Worm (Caenorhabditis elegans): ENCODE results near the gene F53F8.3.

The F53F8.3 gene

DNA sequence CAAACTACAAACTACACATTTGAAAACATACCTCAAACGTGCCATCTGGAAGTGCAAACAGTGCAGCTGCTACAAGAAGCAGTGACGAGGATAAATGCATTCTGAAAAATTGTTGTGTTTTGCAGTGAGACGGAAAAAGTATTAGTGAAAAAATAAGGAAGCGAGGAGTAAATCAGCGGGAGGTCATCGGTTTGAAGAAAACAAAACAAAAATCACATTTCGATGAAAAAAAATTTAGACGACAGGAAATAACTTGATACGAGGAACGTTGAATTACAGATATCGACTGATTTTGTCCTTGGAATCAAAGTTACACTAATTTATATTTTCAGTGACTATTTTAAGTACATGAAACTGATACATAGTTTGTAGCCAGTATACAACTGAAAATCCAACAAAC lies 2.3 kb upstream of the F53F8.3 start, which contains the start of gene F53F8.4:
TSS of gene F53F8.4 (minus strand) at position 101 of the 400 bp plus-strand sequence.
- no peak for TF ChIP-seq med-1 (GFP tag; optimal IDR thresholded peaks at IDR 0.05; ENCODE audit: insufficient read depth)
- no peak for TF ChIP-seq ztf-29 (GFP tag; IDR thresholded peaks at IDR 0.05)
- TF ChIP-seq ref-1 (GFP tag; conservative IDR thresholded peaks at IDR 0.05) = no peak
- TF ChIP-seq T22C8.4 (GFP tag; IDR thresholded peaks at IDR 0.05) = no peak
- no peak for TF ChIP-seq cog-1 (tag; optimal IDR thresholded peaks at IDR 0.05)
- TF ChIP-seq ztf-23 (GFP tag; IDR thresholded peaks at IDR 0.05) = no peak
- TF ChIP-seq klf-2 (GFP tag; conservative IDR thresholded peaks at IDR 0.05) = no peak
- TF ChIP-seq flt-1 (GFP tag; IDR thresholded peaks at IDR 0.05) = no peak
- TF ChIP-seq tab-1 (GFP tag; IDR thresholded peaks at IDR 0.05) = no peak

ce11 chrV:20685383-20685782 lies 3.9 kb downstream of the F53F8.3 start, which contains the start of gene klf-2:
Gene klf-2 (plus strand): TSS chrV:20685683.
- TF ChIP-seq klf-2 (GFP tag; conservative IDR thresholded peaks at IDR 0.05) (no peak), ztf-23 (GFP tag; IDR thresholded peaks at IDR 0.05) (no peak)

DNA sequence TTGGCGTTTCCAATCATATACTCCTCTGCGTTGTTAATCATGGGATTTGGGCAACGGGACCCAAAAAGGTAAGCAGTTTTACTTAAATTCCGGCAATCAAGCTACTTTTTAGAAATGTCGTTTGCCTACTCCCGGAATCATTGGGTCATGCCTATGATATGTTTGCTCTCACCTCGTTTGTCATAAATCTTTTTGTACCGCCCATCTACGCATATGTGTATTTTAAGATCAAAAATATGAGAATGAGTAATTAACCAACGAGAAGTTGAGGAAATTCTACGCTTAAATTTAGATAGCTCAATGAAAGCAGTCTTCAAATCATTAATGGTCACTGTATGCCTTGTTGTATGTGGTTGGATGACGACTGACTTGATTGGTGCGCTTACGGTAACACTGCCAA lies 7.0 kb downstream of the F53F8.3 start:
- no peak for TF ChIP-seq ztf-23 (GFP tag; IDR thresholded peaks at IDR 0.05)
- TF ChIP-seq klf-2 (GFP tag; conservative IDR thresholded peaks at IDR 0.05) = no peak
- no peak for TF ChIP-seq tab-1 (GFP tag; IDR thresholded peaks at IDR 0.05)
- no peak for TF ChIP-seq flt-1 (GFP tag; IDR thresholded peaks at IDR 0.05)
- no peak for TF ChIP-seq T22C8.4 (GFP tag; IDR thresholded peaks at IDR 0.05)
- TF ChIP-seq med-1 (GFP tag; optimal IDR thresholded peaks at IDR 0.05; ENCODE audit: insufficient read depth) = no peak
- no peak for TF ChIP-seq cog-1 (tag; optimal IDR thresholded peaks at IDR 0.05)
- no peak for TF ChIP-seq ref-1 (GFP tag; conservative IDR thresholded peaks at IDR 0.05)
- no peak for TF ChIP-seq ztf-29 (GFP tag; IDR thresholded peaks at IDR 0.05)

DNA sequence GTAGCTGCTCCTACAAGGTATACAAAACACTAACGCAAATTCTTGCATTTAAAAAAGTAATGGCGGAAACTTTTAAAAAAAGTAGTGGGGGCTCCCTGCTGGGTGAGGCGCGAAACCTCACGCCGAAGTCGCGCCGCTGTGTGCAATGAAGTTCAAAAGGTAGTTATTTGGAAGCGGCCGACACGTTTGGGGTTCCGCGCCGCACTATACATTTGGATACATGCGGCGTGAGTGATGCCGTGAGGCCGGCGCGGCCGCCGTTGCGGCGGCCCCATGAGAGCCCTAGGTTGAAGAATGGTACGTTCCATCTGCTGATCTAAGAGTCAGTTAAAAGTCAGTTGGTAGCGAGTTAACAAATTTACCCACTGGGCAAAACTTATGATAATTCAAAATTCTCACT lies 7.5 kb downstream of the F53F8.3 start:
- TF ChIP-seq T22C8.4 (GFP tag; IDR thresholded peaks at IDR 0.05) (no peak), flt-1 (GFP tag; IDR thresholded peaks at IDR 0.05) (no peak), cog-1 (tag; optimal IDR thresholded peaks at IDR 0.05) (no peak), ref-1 (GFP tag; conservative IDR thresholded peaks at IDR 0.05) (no peak), ztf-23 (GFP tag; IDR thresholded peaks at IDR 0.05) (no peak), tab-1 (GFP tag; IDR thresholded peaks at IDR 0.05) (no peak)

- no peak for TF ChIP-seq ztf-23 (GFP tag; IDR thresholded peaks at IDR 0.05)
- TF ChIP-seq T22C8.4 (GFP tag; IDR thresholded peaks at IDR 0.05) = no peak
- no peak for TF ChIP-seq cog-1 (tag; optimal IDR thresholded peaks at IDR 0.05)
- TF ChIP-seq klf-2 (GFP tag; conservative IDR thresholded peaks at IDR 0.05) = no peak
- no peak for TF ChIP-seq flt-1 (GFP tag; IDR thresholded peaks at IDR 0.05)
- TF ChIP-seq med-1 (GFP tag; optimal IDR thresholded peaks at IDR 0.05; ENCODE audit: insufficient read depth) = no peak
- TF ChIP-seq tab-1 (GFP tag; IDR thresholded peaks at IDR 0.05) = no peak
- TF ChIP-seq ref-1 (GFP tag; conservative IDR thresholded peaks at IDR 0.05) = no peak
- no peak for TF ChIP-seq ztf-29 (GFP tag; IDR thresholded peaks at IDR 0.05)
These were observed 8.2 kb downstream of the F53F8.3 start, which contains the start of gene srsx-35 for ce11 chrV:20681120-20681519. Gene srsx-35 (plus strand): TSS chrV:20681420.

DNA sequence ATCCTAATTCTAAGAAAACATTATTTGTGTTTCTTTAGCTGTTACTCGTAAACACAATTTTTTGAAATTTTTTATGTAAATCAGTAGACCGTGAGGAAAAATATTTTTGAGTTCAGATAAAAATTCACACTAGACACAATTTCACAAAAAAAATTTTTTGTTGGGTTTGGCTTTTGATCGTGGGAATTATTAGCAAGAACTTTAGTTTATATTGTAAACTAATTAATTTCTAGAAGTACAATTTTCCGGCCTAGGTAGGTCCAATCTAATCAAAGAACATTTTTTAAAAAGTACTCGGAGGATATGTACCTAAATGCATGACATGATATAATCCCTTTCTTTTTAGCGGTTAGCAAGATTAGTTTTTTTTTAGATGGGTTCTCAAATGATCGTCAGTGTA lies 9.1 kb downstream of the F53F8.3 start:
- TF ChIP-seq cog-1 (tag; optimal IDR thresholded peaks at IDR 0.05) (no peak), ztf-23 (GFP tag; IDR thresholded peaks at IDR 0.05) (no peak), flt-1 (GFP tag; IDR thresholded peaks at IDR 0.05) (no peak), ref-1 (GFP tag; conservative IDR thresholded peaks at IDR 0.05) (no peak), med-1 (GFP tag; optimal IDR thresholded peaks at IDR 0.05; ENCODE audit: insufficient read depth) (no peak), klf-2 (GFP tag; conservative IDR thresholded peaks at IDR 0.05) (no peak), ztf-29 (GFP tag; IDR thresholded peaks at IDR 0.05) (no peak), T22C8.4 (GFP tag; IDR thresholded peaks at IDR 0.05) (no peak), tab-1 (GFP tag; IDR thresholded peaks at IDR 0.05) (no peak)

DNA sequence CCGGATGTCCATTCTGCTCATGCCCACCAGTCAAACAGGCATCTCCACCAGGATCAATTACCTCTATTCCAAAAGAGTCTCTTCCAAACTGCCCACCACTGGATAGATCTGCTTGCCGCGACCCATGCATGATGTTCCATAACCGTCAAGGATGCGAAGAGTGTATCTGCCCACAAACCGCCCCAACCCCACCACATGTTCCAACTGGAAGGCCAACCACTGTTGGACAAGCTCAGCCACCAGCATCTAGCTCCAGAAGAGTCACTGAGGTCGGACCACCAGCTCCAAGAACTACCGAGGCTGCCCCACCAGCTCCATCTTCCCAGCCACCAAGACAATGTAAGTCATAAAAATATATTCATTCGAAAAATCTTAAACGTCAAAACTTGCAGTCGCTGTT lies 18.7 kb downstream of the F53F8.3 start:
- TF ChIP-seq ztf-29 (GFP tag; IDR thresholded peaks at IDR 0.05) = no peak
- no peak for TF ChIP-seq klf-2 (GFP tag; conservative IDR thresholded peaks at IDR 0.05)
- TF ChIP-seq T22C8.4 (GFP tag; IDR thresholded peaks at IDR 0.05) = no peak
- no peak for TF ChIP-seq flt-1 (GFP tag; IDR thresholded peaks at IDR 0.05)
- TF ChIP-seq med-1 (GFP tag; optimal IDR thresholded peaks at IDR 0.05; ENCODE audit: insufficient read depth) = no peak
- TF ChIP-seq tab-1 (GFP tag; IDR thresholded peaks at IDR 0.05) = no peak
- TF ChIP-seq ztf-23 (GFP tag; IDR thresholded peaks at IDR 0.05) = no peak
- TF ChIP-seq cog-1 (tag; optimal IDR thresholded peaks at IDR 0.05) = no peak
- no peak for TF ChIP-seq ref-1 (GFP tag; conservative IDR thresholded peaks at IDR 0.05)

DNA sequence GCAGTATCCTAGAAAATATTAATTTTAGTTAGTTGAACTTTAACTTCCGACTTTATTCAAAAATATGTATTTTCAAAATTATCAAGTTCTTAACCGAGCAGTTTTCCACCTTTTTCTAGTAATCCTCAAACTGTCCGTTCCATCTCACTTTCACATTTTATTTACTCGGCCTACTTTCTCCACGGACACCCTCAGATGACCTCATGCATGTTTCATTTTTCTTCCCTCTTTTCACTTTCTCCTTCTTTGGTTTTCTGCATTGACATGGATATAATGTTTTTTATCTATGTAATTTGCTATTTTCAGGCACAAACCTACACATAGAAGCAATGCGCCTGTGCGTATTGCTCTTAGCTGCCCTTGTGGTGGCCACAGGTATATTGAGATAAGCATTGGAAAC lies 22.4 kb downstream of the F53F8.3 start, which contains the start of gene mlt-11:
TSS of gene mlt-11 (plus strand) at position 301 of the 400 bp plus-strand sequence.
- TF ChIP-seq flt-1 (GFP tag; IDR thresholded peaks at IDR 0.05) (no peak), ztf-29 (GFP tag; IDR thresholded peaks at IDR 0.05) (no peak), tab-1 (GFP tag; IDR thresholded peaks at IDR 0.05) (no peak), T22C8.4 (GFP tag; IDR thresholded peaks at IDR 0.05) (no peak), ref-1 (GFP tag; conservative IDR thresholded peaks at IDR 0.05) (no peak), med-1 (GFP tag; optimal IDR thresholded peaks at IDR 0.05; ENCODE audit: insufficient read depth) (no peak), cog-1 (tag; optimal IDR thresholded peaks at IDR 0.05) (no peak), klf-2 (GFP tag; conservative IDR thresholded peaks at IDR 0.05) (no peak), ztf-23 (GFP tag; IDR thresholded peaks at IDR 0.05) (no peak)

DNA sequence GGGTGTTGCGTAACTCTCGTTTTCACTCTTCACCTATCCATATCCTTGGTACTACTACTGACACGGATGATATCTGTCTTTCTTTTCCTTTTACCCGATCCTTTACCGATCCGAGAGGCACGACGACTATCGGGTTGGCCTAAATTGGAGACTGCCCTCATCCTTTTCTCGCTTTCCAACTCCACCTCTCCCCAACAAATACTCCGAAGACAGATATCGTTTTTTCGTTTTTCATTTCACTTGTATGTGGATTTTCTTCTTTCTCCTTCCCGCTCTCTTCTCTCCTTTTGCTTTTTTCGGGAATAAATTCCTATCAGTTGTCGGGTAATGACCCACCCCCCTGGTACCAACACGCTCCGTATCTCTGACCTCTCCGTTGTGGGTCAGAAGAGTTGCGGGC lies 24.4 kb downstream of the F53F8.3 start:
- TF ChIP-seq klf-2 (GFP tag; conservative IDR thresholded peaks at IDR 0.05) (no peak), flt-1 (GFP tag; IDR thresholded peaks at IDR 0.05) (no peak), tab-1 (GFP tag; IDR thresholded peaks at IDR 0.05) (no peak), med-1 (GFP tag; optimal IDR thresholded peaks at IDR 0.05; ENCODE audit: insufficient read depth) (no peak), ztf-23 (GFP tag; IDR thresholded peaks at IDR 0.05) (no peak), ztf-29 (GFP tag; IDR thresholded peaks at IDR 0.05) (no peak), T22C8.4 (GFP tag; IDR thresholded peaks at IDR 0.05) (no peak), ref-1 (GFP tag; conservative IDR thresholded peaks at IDR 0.05) (no peak), cog-1 (tag; optimal IDR thresholded peaks at IDR 0.05) (no peak)

DNA sequence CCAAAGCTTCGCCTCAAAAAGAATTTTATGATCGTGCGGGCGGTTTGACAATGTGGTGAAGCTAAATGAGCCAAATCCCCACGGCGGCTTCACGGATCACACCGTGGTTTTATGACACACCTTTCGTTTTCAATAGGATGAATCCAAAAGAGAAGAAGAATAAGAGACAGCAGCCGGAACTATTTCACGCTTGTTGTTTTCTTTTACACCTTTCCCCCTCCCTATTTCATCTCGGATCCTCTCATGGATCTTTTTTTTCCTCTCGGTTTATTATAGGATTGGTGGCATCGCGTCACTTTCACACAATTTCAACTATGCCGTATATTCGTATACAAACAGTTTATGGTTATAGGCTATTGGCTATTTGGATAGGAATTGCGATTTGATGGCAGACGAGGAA lies 25.6 kb downstream of the F53F8.3 start:
- TF ChIP-seq klf-2 (GFP tag; conservative IDR thresholded peaks at IDR 0.05) (no peak), ztf-29 (GFP tag; IDR thresholded peaks at IDR 0.05) (no peak), tab-1 (GFP tag; IDR thresholded peaks at IDR 0.05) (no peak), ref-1 (GFP tag; conservative IDR thresholded peaks at IDR 0.05) (no peak), cog-1 (tag; optimal IDR thresholded peaks at IDR 0.05) (no peak), T22C8.4 (GFP tag; IDR thresholded peaks at IDR 0.05) (no peak), flt-1 (GFP tag; IDR thresholded peaks at IDR 0.05) (no peak), ztf-23 (GFP tag; IDR thresholded peaks at IDR 0.05) (no peak), med-1 (GFP tag; optimal IDR thresholded peaks at IDR 0.05; ENCODE audit: insufficient read depth) (no peak)
